Worm (Caenorhabditis elegans) whole organism, dauer: ENCODE data around the gene srw-29.

Source experiments
- unc-62 ChIP-seq: sonication (generic microtip); optimal IDR thresholded peaks from 2 replicates; lab custom pipeline; 2017; ENCODE audit warnings: missing biosample characterization, missing genetic modification reagents, missing genetic modification characterization

Gene srw-29

DNA sequence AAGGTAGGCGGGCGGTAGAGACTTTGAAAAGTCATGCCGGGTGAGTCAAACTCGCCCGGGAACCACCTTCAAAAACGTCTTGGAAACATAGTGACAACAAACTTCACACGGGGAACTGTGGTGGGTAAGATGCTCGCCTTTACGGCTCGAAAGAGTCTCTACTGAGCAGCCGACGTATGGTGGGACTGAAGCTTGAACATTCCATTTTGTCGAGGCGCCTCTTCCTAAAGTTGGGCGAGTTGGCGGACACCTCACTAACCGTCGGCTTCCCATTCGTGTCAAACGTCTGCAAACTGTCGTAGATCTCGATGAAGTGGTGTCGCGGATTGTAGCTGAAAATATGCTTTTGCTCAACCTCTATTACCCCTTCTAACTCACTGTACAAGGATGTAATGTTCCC is 41.4 kb downstream of the srw-29 start:
- no peak for TF ChIP-seq unc-62 (GFP tag; lab: Kevin White, UChicago)

- no peak for TF ChIP-seq unc-62 (GFP tag; lab: Kevin White, UChicago)
These were observed 46.5 kb downstream of the srw-29 start, which contains the start of gene F13A7.1 for ce11 chrV:16377849-16378248. Gene F13A7.1 (minus strand): TSS chrV:16377949.

DNA sequence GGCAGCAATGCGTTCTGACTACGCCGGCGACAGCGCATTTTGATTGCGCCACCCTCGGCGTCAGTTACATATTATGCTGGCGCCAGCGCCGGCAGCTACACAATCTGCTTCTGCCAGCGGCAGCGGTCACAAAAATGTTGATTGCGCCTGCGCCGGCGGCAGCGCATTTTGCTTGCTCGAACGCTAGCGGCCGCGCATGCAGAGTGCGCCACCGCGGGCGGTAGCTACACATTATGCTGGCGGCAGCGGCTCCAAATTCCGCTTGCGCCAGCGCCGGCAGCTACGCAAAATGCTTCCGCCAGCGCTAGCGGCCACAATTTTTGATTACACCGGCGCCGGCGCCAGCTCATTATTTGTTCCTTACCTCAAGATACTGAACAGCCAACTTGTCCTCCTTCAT is 47.1 kb downstream of the srw-29 start:
- TF ChIP-seq unc-62 (GFP tag; lab: Kevin White, UChicago): no peak

- TF ChIP-seq unc-62 (GFP tag; lab: Kevin White, UChicago): no peak
These were observed 47.8 kb downstream of the srw-29 start for ce11 chrV:16376430-16376948.

DNA sequence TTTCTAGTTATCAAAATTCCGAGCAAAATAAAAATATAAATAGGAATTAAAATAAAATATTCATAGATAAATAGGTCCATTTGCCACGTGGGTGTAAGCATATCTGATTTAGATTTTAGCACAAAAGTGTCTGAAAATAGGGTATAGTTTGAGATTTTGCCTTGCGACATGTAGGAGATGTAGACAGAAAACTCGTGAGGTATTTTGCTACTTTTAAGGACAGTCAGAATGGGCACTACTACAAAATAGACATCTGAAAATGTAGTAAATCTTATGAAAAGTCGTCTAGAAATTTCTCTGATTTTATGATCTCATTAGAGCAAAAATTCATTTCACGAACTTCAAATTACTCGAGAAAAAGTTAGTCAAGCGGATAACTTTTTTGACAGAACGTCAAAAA is 49.7 kb downstream of the srw-29 start, which contains the start of gene srv-34:
Gene srv-34 (minus strand): TSS at position 101 of the 400 bp plus-strand sequence.
- no peak for TF ChIP-seq unc-62 (GFP tag; lab: Kevin White, UChicago)
